Fruit fly (Drosophila melanogaster) whole organism, embryonic: ENCODE measurements around the gene CG17598.
A peak's percentile ranks its signal among the peaks of the same experiment; 100 is the strongest.

Experiments used
- Atf6 ChIP-seq: fragments of 200-800 bp; sonication (Bioruptor generic); IDR thresholded peaks from 2 replicates; pipeline ENCODE4 v1.3.6; 2022; ENCODE audit warnings: missing biosample characterization, missing genetic modification characterization
- CG10654 ChIP-seq: fragments of 200-800 bp; sonication (Bioruptor generic); optimal IDR thresholded peaks from 2 replicates; lab custom pipeline; 2016; ENCODE audit warnings: missing biosample characterization, missing genetic modification characterization
- CG3281 ChIP-seq: fragments of 200-800 bp; sonication (Bioruptor generic); optimal IDR thresholded peaks from 3 replicates; lab custom pipeline; 2017; ENCODE audit warnings: missing biosample characterization, mild to moderate bottlenecking, missing genetic modification characterization
- Mrtf ChIP-seq: fragments of 200-800 bp; sonication (Bioruptor generic); IDR thresholded peaks from 3 replicates; pipeline ENCODE4 v1.3.6; 2022; ENCODE audit warnings: missing biosample characterization, missing genetic modification characterization
- Neu2 ChIP-seq: fragments of 200-800 bp; sonication (Bioruptor generic); optimal IDR thresholded peaks from 3 replicates; lab custom pipeline; 2016; ENCODE audit warnings: missing biosample characterization, missing genetic modification characterization, borderline replicate concordance
- abd-A ChIP-seq: fragments of 200-800 bp; sonication (Bioruptor generic); optimal IDR thresholded peaks from 3 replicates; lab custom pipeline; 2019; ENCODE audit warnings: missing biosample characterization, mild to moderate bottlenecking, missing genetic modification characterization, moderate library complexity

- TF ChIP-seq Atf6 (GFP tag; lab: Robert Waterston, UW) (no peak), abd-A (no peak), CG3281 (GFP tag; lab: Kevin White, UChicago) (no peak), Mrtf (GFP tag; lab: Robert Waterston, UW) (0 out of 3 replicates have a peak, but pooled peaks have one; percentile 32), CG10654 (GFP tag; lab: Kevin White, UChicago) (no peak), Neu2 (GFP tag; lab: Kevin White, UChicago) (no peak)
Observed at dm6 chrX:22509085-22509484, 31.1 kb downstream of the CG17598 start.
